Fruit fly (Drosophila melanogaster) whole organism, embryonic: ENCODE measurements around the gene Srr.

Experiments used
- Abd-B ChIP-seq: fragments of 200-800 bp; sonication (Bioruptor generic); optimal IDR thresholded peaks from 2 replicates; lab custom pipeline; 2018; ENCODE audit warnings: missing biosample characterization, mild to moderate bottlenecking, missing genetic modification characterization, moderate library complexity
- CG10147 ChIP-seq: fragments of 200-800 bp; sonication (Bioruptor generic); optimal IDR thresholded peaks from 2 replicates; lab custom pipeline; 2019; ENCODE audit warnings: missing biosample characterization, mild to moderate bottlenecking, missing genetic modification characterization, moderate library complexity
- CG10654 ChIP-seq: fragments of 200-800 bp; sonication (Bioruptor generic); optimal IDR thresholded peaks from 2 replicates; lab custom pipeline; 2016; ENCODE audit warnings: missing biosample characterization, missing genetic modification characterization
- CG12236 ChIP-seq: fragments of 200-800 bp; sonication (Bioruptor generic); optimal IDR thresholded peaks from 2 replicates; lab custom pipeline; 2016; ENCODE audit warnings: missing biosample characterization, missing genetic modification characterization
- CG13296 ChIP-seq: fragments of 200-800 bp; sonication (Bioruptor generic); optimal IDR thresholded peaks from 3 replicates; lab custom pipeline; 2018; ENCODE audit warnings: missing biosample characterization, mild to moderate bottlenecking, missing genetic modification characterization
- CG13424 ChIP-seq: fragments of 200-800 bp; sonication (Bioruptor generic); optimal IDR thresholded peaks from 2 replicates; lab custom pipeline; 2019; ENCODE audit warnings: missing biosample characterization, mild to moderate bottlenecking, missing genetic modification characterization, moderate library complexity
- CG14050 ChIP-seq: fragments of 200-800 bp; sonication (Bioruptor generic); IDR thresholded peaks from 3 replicates; pipeline ENCODE4 v1.3.6; 2022; ENCODE audit warnings: missing biosample characterization, missing genetic modification characterization
- CG14441 ChIP-seq: fragments of 200-800 bp; sonication (Bioruptor generic); IDR thresholded peaks from 2 replicates; pipeline ENCODE4 v1.3.6; 2022; ENCODE audit warnings: missing biosample characterization, missing genetic modification characterization
- CG15514 ChIP-seq: fragments of 200-800 bp; sonication (Bioruptor generic); optimal IDR thresholded peaks from 3 replicates; lab custom pipeline; 2017; ENCODE audit warnings: missing biosample characterization, missing genetic modification characterization, mild to moderate bottlenecking, moderate library complexity, missing genetic modification reagents
- CG1647 ChIP-seq: fragments of 200-800 bp; sonication (Bioruptor generic); optimal IDR thresholded peaks from 3 replicates; lab custom pipeline; 2016; ENCODE audit warnings: missing biosample characterization, missing genetic modification characterization
- CG17912 ChIP-seq: fragments of 200-800 bp; sonication (Bioruptor generic); optimal IDR thresholded peaks from 2 replicates; lab custom pipeline; 2018; ENCODE audit warnings: missing biosample characterization, mild to moderate bottlenecking, missing genetic modification characterization
- CG18619 ChIP-seq: fragments of 200-800 bp; sonication (Bioruptor generic); optimal IDR thresholded peaks from 3 replicates; lab custom pipeline; 2017; ENCODE audit warnings: missing biosample characterization, mild to moderate bottlenecking, missing genetic modification characterization
- CG2889 ChIP-seq: fragments of 200-800 bp; sonication (Bioruptor generic); IDR thresholded peaks from 3 replicates; pipeline ENCODE4 v1.3.6; 2022; ENCODE audit warnings: missing biosample characterization, missing genetic modification characterization
- CG3163 ChIP-seq: fragments of 200-800 bp; sonication (Bioruptor generic); optimal IDR thresholded peaks from 3 replicates; lab custom pipeline; 2016; ENCODE audit warnings: missing biosample characterization, missing genetic modification characterization
- CG3281 ChIP-seq: fragments of 200-800 bp; sonication (Bioruptor generic); optimal IDR thresholded peaks from 3 replicates; lab custom pipeline; 2017; ENCODE audit warnings: missing biosample characterization, mild to moderate bottlenecking, missing genetic modification characterization
- CG8290 ChIP-seq, 3 experiments: fragments of 200-800 bp; sonication (Bioruptor generic); optimal IDR thresholded peaks; 2 replicates each; lab custom pipeline; 2016 to 2019; ENCODE audit warnings: missing biosample characterization in 3 of 3, missing genetic modification characterization in 3 of 3, mild to moderate bottlenecking in 2 of 3, moderate library complexity in 1 of 3
- CG8359 ChIP-seq: fragments of 200-800 bp; sonication (Bioruptor generic); optimal IDR thresholded peaks from 2 replicates; lab custom pipeline; 2017; ENCODE audit warnings: missing biosample characterization, mild to moderate bottlenecking, missing genetic modification characterization, borderline replicate concordance
- D19B ChIP-seq: fragments of 200-800 bp; sonication (Bioruptor generic); optimal IDR thresholded peaks from 2 replicates; lab custom pipeline; 2017; ENCODE audit warnings: missing biosample characterization, mild to moderate bottlenecking, missing genetic modification characterization
- Dref ChIP-seq: fragments of 200-800 bp; sonication (Bioruptor generic); IDR thresholded peaks from 2 replicates; pipeline ENCODE4 v1.3.6; 2022; ENCODE audit warnings: missing biosample characterization, missing genetic modification characterization
- E2f1 ChIP-seq: fragments of 200-800 bp; sonication (Bioruptor generic); IDR thresholded peaks from 2 replicates; pipeline ENCODE4 v1.3.6; 2022; ENCODE audit warnings: missing biosample characterization, missing genetic modification characterization
- E2f2 ChIP-seq: fragments of 200-800 bp; sonication (Bioruptor generic); IDR thresholded peaks from 2 replicates; pipeline ENCODE4 v1.3.6; 2022; ENCODE audit warnings: missing biosample characterization, missing genetic modification characterization
- Eip74EF ChIP-seq, 2 experiments: fragments of 200-800 bp in 1 of 2; fragments of >200 bp in 1 of 2; sonication (Bioruptor generic) in 1 of 2; optimal IDR thresholded peaks; 2 replicates each; lab custom pipeline; 2017 to 2019; ENCODE audit warnings: missing biosample characterization in 2 of 2, missing genetic modification characterization in 2 of 2, mild to moderate bottlenecking in 1 of 2, moderate library complexity in 1 of 2
- Elba2 ChIP-seq: fragments of 200-800 bp; sonication (Bioruptor generic); optimal IDR thresholded peaks from 3 replicates; lab custom pipeline; 2016; ENCODE audit warnings: missing biosample characterization, missing genetic modification characterization
- Gsc ChIP-seq: fragments of 200-800 bp; sonication (Bioruptor generic); IDR thresholded peaks from 2 replicates; pipeline ENCODE4 v1.3.6; 2022; ENCODE audit warnings: missing biosample characterization, missing genetic modification characterization
- H2.0 ChIP-seq: fragments of 200-800 bp; sonication (Bioruptor generic); IDR thresholded peaks from 2 replicates; pipeline ENCODE4 v1.3.6; 2022; ENCODE audit warnings: missing biosample characterization, missing genetic modification characterization
- Hmr ChIP-seq: fragments of 200-800 bp; sonication (Bioruptor generic); optimal IDR thresholded peaks from 3 replicates; lab custom pipeline; 2017; ENCODE audit warnings: mild to moderate bottlenecking, missing biosample characterization, missing genetic modification reagents, missing genetic modification characterization
- Lim3 ChIP-seq: fragments of 200-800 bp; sonication (Bioruptor generic); IDR thresholded peaks from 2 replicates; pipeline ENCODE4 v1.3.6; 2022; ENCODE audit warnings: missing biosample characterization, missing genetic modification characterization
- Med ChIP-seq: fragments of 200-800 bp; sonication (Bioruptor generic); peaks from one replicate; lab custom pipeline; 2016; ENCODE audit warnings: missing biosample characterization, missing genetic modification characterization, mild to moderate bottlenecking, inconsistent platforms, moderate library complexity
- Pdp1 ChIP-seq, 2 experiments: fragments of 200-800 bp; sonication (Bioruptor generic); optimal IDR thresholded peaks; 3 replicates each; lab custom pipeline; 2016; ENCODE audit warnings: missing biosample characterization in 2 of 2, missing genetic modification characterization in 2 of 2, mild to moderate bottlenecking in 1 of 2, moderate library complexity in 1 of 2
- Spps ChIP-seq: fragments of 200-800 bp; sonication (Bioruptor generic); optimal IDR thresholded peaks from 2 replicates; lab custom pipeline; 2018; ENCODE audit warnings: missing biosample characterization, mild to moderate bottlenecking, missing genetic modification characterization
- bowl ChIP-seq: fragments of 200-800 bp; sonication (Bioruptor generic); IDR thresholded peaks from 2 replicates; pipeline ENCODE4 v1.3.6; 2022; ENCODE audit warnings: missing biosample characterization, missing genetic modification characterization
- corto ChIP-seq: fragments of 200-800 bp; sonication (Bioruptor generic); optimal IDR thresholded peaks from 2 replicates; lab custom pipeline; 2016; ENCODE audit warnings: missing biosample characterization, mild to moderate bottlenecking, missing genetic modification characterization, moderate library complexity
- dm ChIP-seq: fragments of 200-800 bp; sonication (Bioruptor generic); optimal IDR thresholded peaks from 3 replicates; lab custom pipeline; 2016; ENCODE audit warnings: missing biosample characterization, missing genetic modification characterization
- dmrt99B ChIP-seq: fragments of 200-800 bp; sonication (Bioruptor generic); optimal IDR thresholded peaks from 2 replicates; lab custom pipeline; 2018; ENCODE audit warnings: missing biosample characterization, mild to moderate bottlenecking, missing genetic modification characterization, moderate library complexity
- fu2 ChIP-seq: fragments of 200-800 bp; sonication (Bioruptor generic); optimal IDR thresholded peaks from 2 replicates; lab custom pipeline; 2016; ENCODE audit warnings: missing biosample characterization, missing genetic modification characterization
- gcm2 ChIP-seq: fragments of 200-800 bp; sonication (Bioruptor generic); optimal IDR thresholded peaks from 2 replicates; lab custom pipeline; 2016; ENCODE audit warnings: missing biosample characterization, missing genetic modification characterization
- her ChIP-seq: fragments of 200-800 bp; sonication (Bioruptor generic); optimal IDR thresholded peaks from 2 replicates; lab custom pipeline; 2016; ENCODE audit warnings: missing biosample characterization, missing genetic modification characterization
- klu ChIP-seq: fragments of 200-800 bp; sonication (Bioruptor generic); IDR thresholded peaks from 2 replicates; pipeline ENCODE4 v1.3.6; 2022; ENCODE audit warnings: missing biosample characterization, missing genetic modification characterization
- lilli ChIP-seq: fragments of 200-800 bp; sonication (Bioruptor generic); optimal IDR thresholded peaks from 3 replicates; lab custom pipeline; 2016; ENCODE audit warnings: missing biosample characterization, missing genetic modification characterization
- maf-S ChIP-seq: fragments of 200-800 bp; sonication (Bioruptor generic); optimal IDR thresholded peaks from 2 replicates; lab custom pipeline; 2016; ENCODE audit warnings: missing biosample characterization, missing genetic modification characterization
- psq ChIP-seq: fragments of 200-800 bp; sonication (Bioruptor generic); optimal IDR thresholded peaks from 2 replicates; lab custom pipeline; 2017; ENCODE audit warnings: missing biosample characterization, missing genetic modification characterization
- salm ChIP-seq: fragments of 200-800 bp; sonication (Bioruptor generic); optimal IDR thresholded peaks from 2 replicates; lab custom pipeline; 2018; ENCODE audit warnings: missing biosample characterization, mild to moderate bottlenecking, missing genetic modification characterization
- scrt ChIP-seq: fragments of 200-800 bp; sonication (Bioruptor generic); optimal IDR thresholded peaks from 2 replicates; lab custom pipeline; 2018; ENCODE audit warnings: missing biosample characterization, mild to moderate bottlenecking, missing genetic modification characterization, moderate library complexity
- sens ChIP-seq: fragments of 200-800 bp; sonication (Bioruptor generic); peaks from one replicate; lab custom pipeline; 2016; ENCODE audit warnings: missing biosample characterization, missing genetic modification characterization
- shn ChIP-seq: fragments of 200-800 bp; sonication (Bioruptor generic); optimal IDR thresholded peaks from 3 replicates; lab custom pipeline; 2016; ENCODE audit warnings: missing biosample characterization, missing genetic modification characterization
- sim ChIP-seq: fragments of 200-800 bp; sonication (Bioruptor generic); IDR thresholded peaks from 2 replicates; pipeline ENCODE4 v1.3.6; 2022; ENCODE audit warnings: missing biosample characterization, missing genetic modification characterization
- trem ChIP-seq: fragments of 200-800 bp; optimal IDR thresholded peaks from 3 replicates; lab custom pipeline; 2019; ENCODE audit warnings: missing biosample characterization, mild to moderate bottlenecking, missing genetic modification characterization, moderate library complexity
- wor ChIP-seq: fragments of 200-800 bp; sonication (Bioruptor generic); IDR thresholded peaks from 2 replicates; pipeline ENCODE4 v1.3.6; 2022; ENCODE audit warnings: missing biosample characterization, missing genetic modification characterization
- zfh1 ChIP-seq: fragments of 200-800 bp; sonication (Bioruptor generic); IDR thresholded peaks from 3 replicates; pipeline ENCODE4 v1.3.6; 2022; ENCODE audit warnings: missing biosample characterization, missing genetic modification characterization

Gene Srr

DNA sequence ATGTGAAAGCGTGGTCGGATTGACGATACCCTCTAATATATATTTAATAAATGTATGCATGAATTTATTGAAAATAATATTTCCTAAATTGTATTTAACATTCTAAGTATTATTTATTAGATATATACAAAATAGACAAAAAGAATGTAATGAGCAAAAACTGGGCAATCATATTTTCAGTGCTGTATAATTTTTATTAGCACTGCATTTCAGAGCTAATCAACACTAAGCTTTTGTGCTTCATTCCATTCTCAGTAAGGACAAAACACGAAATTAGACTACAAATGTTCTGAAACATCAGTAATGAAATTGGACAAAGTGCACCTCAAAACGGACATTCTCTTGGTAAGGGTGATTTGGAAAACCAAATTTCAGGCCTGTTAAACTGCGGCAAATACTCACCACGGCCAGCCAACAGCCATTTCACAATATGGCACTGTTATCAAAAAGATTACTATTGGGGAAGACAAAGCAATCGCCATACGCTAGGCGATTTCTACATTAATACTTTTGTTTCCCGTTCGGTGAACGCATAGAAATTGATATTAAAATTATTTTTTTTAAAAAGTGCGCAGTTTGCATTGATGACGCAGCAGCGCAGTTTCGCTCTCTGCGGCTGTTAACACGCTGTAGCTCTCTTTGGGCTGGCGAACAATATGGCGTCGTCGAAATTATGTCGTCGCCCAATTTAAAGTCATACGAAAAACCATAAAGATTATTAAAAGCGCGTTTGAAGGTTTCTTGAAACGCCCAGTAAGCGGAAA is 24.6 kb upstream of the Srr start (continued):
- TF ChIP-seq CG10147 (GFP tag; lab: Kevin White, UChicago) (peak; percentile 92), her (GFP tag; lab: Kevin White, UChicago) (peak; percentile 74), CG12236 (no peak), zfh1 (GFP tag; lab: Robert Waterston, UW) (peak; percentile 77; the same call in 2 of the 3 replicates), sim (GFP tag; lab: Robert Waterston, UW) (no peak), CG3281 (peak; percentile 95), E2f1 (GFP tag; lab: Robert Waterston, UW) (peak; percentile 75), Elba2 (GFP tag; lab: Kevin White, UChicago) (no peak), E2f2 (GFP tag; lab: Robert Waterston, UW) (peak; percentile 58; the same call in 1 of the 2 replicates), maf-S (GFP tag; lab: Kevin White, UChicago) (peak; percentile 70), klu (GFP tag; lab: Robert Waterston, UW) (peak; percentile 72), CG10654 (peak; percentile 83), salm (tag; lab: Kevin White, UChicago) (peak; percentile 75), corto (GFP tag; lab: Kevin White, UChicago) (peak; percentile 29), wor (GFP tag; lab: Robert Waterston, UW) (peak; percentile 65), Abd-B (GFP tag; lab: Kevin White, UChicago) (peak; percentile 73), CG17912 (GFP tag; lab: Kevin White, UChicago) (peak; percentile 64), CG8359 (GFP tag; lab: Kevin White, UChicago) (peak; percentile 77), dm (GFP tag; lab: Kevin White, UChicago) (peak; percentile 53), D19B (GFP tag; lab: Kevin White, UChicago) (peak; percentile 96), dmrt99B (tag; lab: Kevin White, UChicago) (peak; percentile 91), gcm2 (GFP tag; lab: Kevin White, UChicago) (no peak), CG13424 (peak; percentile 93), CG3163 (GFP tag; lab: Kevin White, UChicago) (peak; percentile 30), trem (peak; percentile 72), CG18619 (GFP tag; lab: Kevin White, UChicago) (peak; percentile 92), Spps (peak; percentile 69), psq (GFP tag; lab: Kevin White, UChicago) (peak; percentile 60), shn (GFP tag; lab: Kevin White, UChicago) (peak; percentile 81), Med (GFP tag; lab: Kevin White, UChicago) (peak; percentile 95), fu2 (GFP tag; lab: Kevin White, UChicago) (peak; percentile 56), Lim3 (no peak), Eip74EF (GFP tag; optimal IDR thresholded peaks at IDR 0.05; lab: Kevin White, UChicago) (peak in 1 of 2 experiments; percentile 77), Dref (no peak), CG8290 (GFP tag; optimal IDR thresholded peaks at IDR 0.05; lab: Kevin White, UChicago) (peak; percentile 87), CG8290 (tag; optimal IDR thresholded peaks at IDR 0.05; lab: Kevin White, UChicago) (peak; percentile 64 to 92), Gsc (GFP tag; lab: Robert Waterston, UW) (no peak), bowl (GFP tag; lab: Robert Waterston, UW) (peak; percentile 27; the same call in 1 of the 2 replicates), scrt (peak; percentile 86), CG1647 (GFP tag; lab: Kevin White, UChicago) (peak; percentile 51), lilli (peak; percentile 85), CG13296 (GFP tag; lab: Kevin White, UChicago) (peak; percentile 91), CG14441 (GFP tag; lab: Robert Waterston, UW) (peak; percentile 81), sens (GFP tag; lab: Kevin White, UChicago) (peak; percentile 69), Hmr (GFP tag; lab: Kevin White, UChicago) (peak; percentile 94), Pdp1 (GFP tag; optimal IDR thresholded peaks at IDR 0.05; lab: Kevin White, UChicago) (peak; percentile 50 to 70), CG2889 (peak; percentile 71), H2.0 (GFP tag; lab: Robert Waterston, UW) (peak; percentile 76), CG15514 (peak; percentile 76), CG14050 (GFP tag; lab: Robert Waterston, UW) (peak; percentile 59)
